Worm (Caenorhabditis elegans) whole organism, L4 larva: ENCODE results near the gene pzf-1.

Source experiments
- Y75B8A.6 ChIP-seq: fragments of 200-800 bp; sonication (Bioruptor generic); IDR thresholded peaks from 2 replicates; pipeline ENCODE4 v1.3.6; 2022; ENCODE audit warnings: missing genetic modification reagents, missing genetic modification characterization, missing compliant biosample characterization
- lin-13 ChIP-seq: fragments of 150-350 bp; optimal IDR thresholded peaks from 2 replicates; lab custom pipeline; 2014; ENCODE audit warnings: missing biosample characterization, missing genetic modification reagents, missing genetic modification characterization
- madf-5 ChIP-seq, 2 experiments: fragments of 200-800 bp; sonication (Bioruptor generic); IDR thresholded peaks; 2 replicates each; pipeline ENCODE4 v1.3.6; 2022; ENCODE audit warnings: missing compliant biosample characterization in 2 of 2, missing genetic modification characterization in 2 of 2
- unc-62 ChIP-seq, 3 experiments: fragments of 150-350 bp in 1 of 3; sonication (generic microtip); optimal IDR thresholded peaks in 2 of 3; peaks in 1 of 3; 1 replicate in 1 of 3; 2 replicates in 2 of 3; lab custom pipeline; 2014 to 2017; ENCODE audit warnings: missing biosample characterization in 3 of 3, missing genetic modification characterization in 3 of 3, missing genetic modification reagents in 3 of 3, missing genotype in 1 of 3

DNA sequence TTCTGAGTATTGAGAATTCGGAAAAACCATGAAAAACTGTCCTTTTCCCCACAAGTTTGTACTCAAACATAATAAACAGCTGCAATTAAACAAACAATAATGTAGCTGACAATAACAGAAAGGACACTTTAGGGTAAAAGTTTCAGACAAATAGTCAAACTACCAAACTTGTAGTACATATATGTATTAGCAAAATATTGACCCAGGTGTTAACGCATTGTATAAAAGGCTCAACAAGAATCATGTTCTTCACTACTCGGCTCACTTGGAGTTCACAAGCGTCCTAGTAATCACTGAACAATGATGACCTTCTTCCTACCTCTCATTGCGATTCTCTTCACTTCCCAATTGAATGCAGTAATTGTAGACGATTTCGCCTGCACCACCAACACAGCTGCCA is 16.4 kb downstream of the pzf-1 start, which contains the start of gene F35E8.6:
- TF ChIP-seq unc-62 (GFP tag; optimal IDR thresholded peaks at IDR 0.05 in 1 of 2; lab: Kevin White, UChicago) = no peak
- no peak for TF ChIP-seq unc-62 (tag; optimal IDR thresholded peaks at IDR 0.05; lab: Kevin White, UChicago)
- TF ChIP-seq lin-13 = no peak
- TF ChIP-seq Y75B8A.6 (GFP tag; lab: Robert Waterston, UW) = no peak
- TF ChIP-seq madf-5 (GFP tag; IDR thresholded peaks at IDR 0.05; lab: Robert Waterston, UW) = no peak
